Worm (Caenorhabditis elegans): ENCODE measurements around the gene F02E11.2.

The F02E11.2 gene

ce11 chrII:3248043-3248718, 14.4 kb upstream of the F02E11.2 start, which contains the start of the genes fbxc-50 and C17F4.2 (continued):
- TF ChIP-seq hmg-1.2 (GFP tag; IDR thresholded peaks at IDR 0.05) (peak; percentile 91), aptf-3 (GFP tag; IDR thresholded peaks at IDR 0.05) (no peak), F57C9.4 (tag; optimal IDR thresholded peaks at IDR 0.05) (no peak), sptf-2 (GFP tag; optimal IDR thresholded peaks at IDR 0.05) (no peak), let-526 (GFP tag; IDR thresholded peaks at IDR 0.05) (no peak), bed-1 (GFP tag; IDR thresholded peaks at IDR 0.05) (no peak), ceh-100 (GFP tag; IDR thresholded peaks at IDR 0.05) (no peak)

ce11 chrII:3249406-3249805, 13.2 kb upstream of the F02E11.2 start, which contains the start of gene clec-124:
clec-124 (plus strand) TSS chrII:3249706.
- TF ChIP-seq ztf-3 (GFP tag; optimal IDR thresholded peaks at IDR 0.05) (no peak), mel-28 (tag; optimal IDR thresholded peaks at IDR 0.05; ENCODE audit: borderline replicate concordance) (no peak), Y79H2A.3 (GFP tag; conservative IDR thresholded peaks at IDR 0.05) (no peak), sdz-38 (tag; optimal IDR thresholded peaks at IDR 0.05) (no peak), unc-62 (GFP tag; optimal IDR thresholded peaks at IDR 0.05) (no peak), lin-26 (GFP tag; IDR thresholded peaks at IDR 0.05) (no peak), nhr-90 (tag; optimal IDR thresholded peaks at IDR 0.05) (no peak), Y53G8AR.9 (GFP tag; conservative IDR thresholded peaks at IDR 0.05) (no peak), aptf-2 (GFP tag; conservative IDR thresholded peaks at IDR 0.05) (no peak), F23B12.7 (tag; optimal IDR thresholded peaks at IDR 0.05; ENCODE audit: insufficient read depth) (no peak), F55B11.4 (tag; optimal IDR thresholded peaks at IDR 0.05; ENCODE audit: borderline replicate concordance, insufficient read depth) (no peak), hmg-1.2 (GFP tag; IDR thresholded peaks at IDR 0.05) (no peak), let-526 (GFP tag; IDR thresholded peaks at IDR 0.05) (no peak), tbp1 (GFP tag; optimal IDR thresholded peaks at IDR 0.05) (no peak), ceh-40 (GFP tag; IDR thresholded peaks at IDR 0.05) (no peak), lin-54 (GFP tag; optimal IDR thresholded peaks at IDR 0.05) (no peak), snpc-1.1 (tag; optimal IDR thresholded peaks at IDR 0.05; ENCODE audit: insufficient read depth) (no peak), T07F8.4 (tag; optimal IDR thresholded peaks at IDR 0.05) (no peak)

ce11 chrII:3250195-3250594, 12.4 kb upstream of the F02E11.2 start:
- TF ChIP-seq rpc-1 (optimal IDR thresholded peaks at IDR 0.05) (no peak), rpc-1 (tag; optimal IDR thresholded peaks at IDR 0.05) (no peak), pha-4 (tag; optimal IDR thresholded peaks at IDR 0.05) (no peak), B0035.1 (tag; optimal IDR thresholded peaks at IDR 0.05) (no peak), zfh-2 (GFP tag; conservative IDR thresholded peaks at IDR 0.05) (peak; percentile 74)

ce11 chrII:3251782-3252181, 10.8 kb upstream of the F02E11.2 start:
- TF ChIP-seq athp-1 (tag; optimal IDR thresholded peaks at IDR 0.05), result no peak
- no peak for TF ChIP-seq lin-26 (GFP tag; IDR thresholded peaks at IDR 0.05)
- TF ChIP-seq ceh-27 (GFP tag; optimal IDR thresholded peaks at IDR 0.05), result no peak
- TF ChIP-seq tlf-1 (GFP tag; optimal IDR thresholded peaks at IDR 0.05), result no peak
- no peak for TF ChIP-seq atf-7 (tag; optimal IDR thresholded peaks at IDR 0.05)
- no peak for TF ChIP-seq zfh-2 (GFP tag; conservative IDR thresholded peaks at IDR 0.05)
- TF ChIP-seq ama-1 (optimal IDR thresholded peaks at IDR 0.05), result no peak
- no peak for TF ChIP-seq ama-1 (GFP tag; optimal IDR thresholded peaks at IDR 0.05)
- TF ChIP-seq C17E4.6 (GFP tag; IDR thresholded peaks at IDR 0.05), result no peak
- no peak for TF ChIP-seq rcor-1 (GFP tag; IDR thresholded peaks at IDR 0.05)
- no peak for TF ChIP-seq lin-54 (GFP tag; optimal IDR thresholded peaks at IDR 0.05)
